Fruit fly (Drosophila melanogaster) whole organism: Measurements from ENCODE around the gene hzg.

Experiments
- CG8478 ChIP-seq: fragments of >200 bp; optimal IDR thresholded peaks from 2 replicates; lab custom pipeline; 2018; ENCODE audit warnings: inconsistent platforms
- Dll ChIP-seq: fragments of >200 bp; optimal IDR thresholded peaks from 2 replicates; lab custom pipeline; 2017
- EcR ChIP-seq, 2 experiments: fragments of >200 bp; optimal IDR thresholded peaks; 2 replicates each; lab custom pipeline; 2017; ENCODE audit warnings: missing biosample characterization in 2 of 2, missing genetic modification characterization in 2 of 2, missing genetic modification reagents in 2 of 2
- pan ChIP-seq: fragments of >200 bp; optimal IDR thresholded peaks from 2 replicates; lab custom pipeline; 2017
- psq ChIP-seq: fragments of >200 bp; optimal IDR thresholded peaks from 2 replicates; lab custom pipeline; 2017

dm6 chr3L:16046387-16047066 lies 42.0 kb upstream of the hzg start:
- TF ChIP-seq psq (lab: Kevin White, UChicago) = no peak
- TF ChIP-seq pan (lab: Kevin White, UChicago) = no peak
- no peak for TF ChIP-seq CG8478 (lab: Kevin White, UChicago)
- no peak for TF ChIP-seq EcR (GFP tag; optimal IDR thresholded peaks at IDR 0.05; lab: Kevin White, UChicago)
- TF ChIP-seq Dll = no peak
